Worm (Caenorhabditis elegans): Measurements from ENCODE around the gene sftd-3.

Gene sftd-3

DNA sequence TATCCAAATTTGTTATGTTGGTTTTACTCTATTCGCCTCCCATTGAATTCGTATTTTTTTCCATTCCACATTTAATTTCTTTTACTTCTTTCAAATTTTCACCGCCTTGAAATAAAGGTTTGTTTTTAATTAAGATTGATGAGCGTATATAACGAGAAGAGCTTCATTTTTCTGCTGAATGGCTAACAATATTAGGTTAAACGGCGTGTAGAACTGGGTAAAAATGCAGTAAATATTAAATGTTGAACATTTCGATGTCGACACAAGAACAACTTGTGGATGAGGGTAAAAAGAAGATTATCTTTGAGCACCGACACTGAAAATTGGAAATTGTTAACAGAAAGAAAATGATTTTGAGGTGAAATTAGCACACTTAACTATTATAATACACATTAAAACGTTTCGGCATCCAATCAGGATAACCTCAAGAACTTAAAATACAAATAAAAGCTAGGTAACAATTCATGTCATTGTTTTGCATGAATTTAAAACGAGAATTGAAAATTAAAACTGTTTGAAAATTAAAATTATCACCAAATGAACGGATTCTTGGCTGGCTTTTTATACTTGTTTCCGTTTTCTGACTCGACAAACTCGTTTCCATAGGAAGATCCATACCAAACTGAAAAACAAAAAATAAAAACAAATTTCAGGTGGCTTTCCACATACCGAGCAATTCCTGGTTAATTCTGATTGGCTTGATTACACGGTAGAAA lies 24.9 kb downstream of the sftd-3 start (continued):
- no peak for TF ChIP-seq fkh-3 (tag; optimal IDR thresholded peaks at IDR 0.05)
- TF ChIP-seq unc-130 (GFP tag; optimal IDR thresholded peaks at IDR 0.05), result peak; percentile 32
- TF ChIP-seq Y56A3A.18 (GFP tag; IDR thresholded peaks at IDR 0.05), result peak; percentile 68; the same call in 1 of the 2 replicates
- no peak for TF ChIP-seq unc-62 (GFP tag; optimal IDR thresholded peaks at IDR 0.05)
- TF ChIP-seq rec-8 (tag; optimal IDR thresholded peaks at IDR 0.05), result peak in 1 of 2 experiments; percentile 3
- TF ChIP-seq chd-7 (tag; optimal IDR thresholded peaks at IDR 0.05), result peak; percentile 17
- 0 out of 2 replicates have a peak, but pooled peaks have one; percentile 9 for TF ChIP-seq C17E4.6 (GFP tag; IDR thresholded peaks at IDR 0.05)
- TF ChIP-seq ztf-28 (GFP tag; IDR thresholded peaks at IDR 0.05), result no peak
- TF ChIP-seq ets-4 (GFP tag; optimal IDR thresholded peaks at IDR 0.05), result no peak
- no peak for TF ChIP-seq lin-35 (GFP tag; optimal IDR thresholded peaks at IDR 0.05)
- TF ChIP-seq aptf-3 (GFP tag; IDR thresholded peaks at IDR 0.05), result no peak
- TF ChIP-seq let-607 (tag; optimal IDR thresholded peaks at IDR 0.05), result no peak
- TF ChIP-seq lag-1 (GFP tag; IDR thresholded peaks at IDR 0.05), result no peak
- no peak for TF ChIP-seq B0019.2 (GFP tag; conservative IDR thresholded peaks at IDR 0.05)
- no peak for TF ChIP-seq mxl-1 (tag; optimal IDR thresholded peaks at IDR 0.05)
- TF ChIP-seq T07F8.4 (tag; optimal IDR thresholded peaks at IDR 0.05), result no peak
- TF ChIP-seq mel-28 (tag; optimal IDR thresholded peaks at IDR 0.05; ENCODE audit: borderline replicate concordance), result no peak
- no peak for TF ChIP-seq hlh-12 (tag; optimal IDR thresholded peaks at IDR 0.05)
- peak; percentile 80 for TF ChIP-seq Y95B8A.8 (GFP tag; IDR thresholded peaks at IDR 0.05)
- TF ChIP-seq hmg-1.2 (GFP tag; IDR thresholded peaks at IDR 0.05), result no peak; the same call in 1 of the 2 replicates
- TF ChIP-seq zfh-2 (GFP tag; conservative IDR thresholded peaks at IDR 0.05), result no peak
- TF ChIP-seq ztf-3 (GFP tag; optimal IDR thresholded peaks at IDR 0.05), result no peak
- no peak for TF ChIP-seq F55B11.4 (tag; optimal IDR thresholded peaks at IDR 0.05; ENCODE audit: borderline replicate concordance, insufficient read depth)
- TF ChIP-seq ceh-27 (GFP tag; optimal IDR thresholded peaks at IDR 0.05), result no peak
- no peak for TF ChIP-seq lsy-27 (tag; optimal IDR thresholded peaks at IDR 0.05; ENCODE audit: borderline replicate concordance, insufficient read depth)
- TF ChIP-seq egl-44 (GFP tag; IDR thresholded peaks at IDR 0.05), result no peak
- TF ChIP-seq Y53G8AR.9 (GFP tag; conservative IDR thresholded peaks at IDR 0.05), result 0 out of 2 replicates have a peak, but pooled peaks have one; percentile 56
- TF ChIP-seq hlh-26 (GFP tag; conservative IDR thresholded peaks at IDR 0.05), result no peak
- no peak for TF ChIP-seq gei-17 (GFP tag; optimal IDR thresholded peaks at IDR 0.05)
- no peak for TF ChIP-seq lir-1 (GFP tag; conservative IDR thresholded peaks at IDR 0.05)
- TF ChIP-seq bed-2 (GFP tag; IDR thresholded peaks at IDR 0.05), result no peak
- peak; percentile 9 for TF ChIP-seq lin-54 (GFP tag; optimal IDR thresholded peaks at IDR 0.05)
- 0 out of 2 replicates have a peak, but pooled peaks have one; percentile 30 for TF ChIP-seq ceh-100 (GFP tag; IDR thresholded peaks at IDR 0.05)
- TF ChIP-seq ceh-91 (GFP tag; IDR thresholded peaks at IDR 0.05), result no peak
- TF ChIP-seq tlf-1 (GFP tag; optimal IDR thresholded peaks at IDR 0.05), result no peak
- no peak for TF ChIP-seq akir-1 (GFP tag; optimal IDR thresholded peaks at IDR 0.05)
- TF ChIP-seq hsf-1 (GFP tag; IDR thresholded peaks at IDR 0.05), result no peak
- TF ChIP-seq ztf-18 (tag; optimal IDR thresholded peaks at IDR 0.05), result no peak
- no peak; the same call in 1 of the 2 replicates for TF ChIP-seq F33H1.4 (GFP tag; IDR thresholded peaks at IDR 0.05)
- no peak for TF ChIP-seq mes-4 (tag; optimal IDR thresholded peaks at IDR 0.05)
- peak; percentile 84 for TF ChIP-seq hrde-1 (tag; optimal IDR thresholded peaks at IDR 0.05; ENCODE audit: borderline replicate concordance)
- TF ChIP-seq nfya-2 (GFP tag; IDR thresholded peaks at IDR 0.05), result no peak
